Worm (Caenorhabditis elegans): Measurements from ENCODE around the gene D2023.4.

D2023.4 gene

ce11 chrV:11776538-11776937, 49.0 kb downstream of the D2023.4 start, which contains the start of gene F55A11.6:
TSS of gene F55A11.6 (plus strand) at chrV:11776838.
- TF ChIP-seq unc-62 (GFP tag; optimal IDR thresholded peaks at IDR 0.05) = no peak

Data from whole organism, dauer.